Fruit fly (Drosophila melanogaster) whole organism, embryonic: ENCODE data around the gene CG15263.

Source experiments
- CG10209 ChIP-seq: fragments of 200-800 bp; sonication (Bioruptor generic); optimal IDR thresholded peaks from 3 replicates; lab custom pipeline; 2017; ENCODE audit warnings: missing biosample characterization, mild to moderate bottlenecking, missing genetic modification characterization, missing genetic modification reagents
- CG10959 ChIP-seq: fragments of 200-800 bp; sonication (Bioruptor generic); IDR thresholded peaks from 2 replicates; pipeline ENCODE4 v1.3.6; 2022; ENCODE audit warnings: missing biosample characterization, missing genetic modification characterization
- CG12236 ChIP-seq: fragments of 200-800 bp; sonication (Bioruptor generic); optimal IDR thresholded peaks from 2 replicates; lab custom pipeline; 2016; ENCODE audit warnings: missing biosample characterization, missing genetic modification characterization
- CG12769 ChIP-seq: fragments of 200-800 bp; sonication (Bioruptor generic); optimal IDR thresholded peaks from 2 replicates; lab custom pipeline; 2019; ENCODE audit warnings: missing biosample characterization, mild to moderate bottlenecking, missing genetic modification characterization, moderate library complexity
- CG15696 ChIP-seq: fragments of 200-800 bp; sonication (Bioruptor generic); optimal IDR thresholded peaks from 2 replicates; lab custom pipeline; 2019; ENCODE audit warnings: missing biosample characterization, mild to moderate bottlenecking, missing genetic modification characterization, moderate library complexity
- CG1647 ChIP-seq: fragments of 200-800 bp; sonication (Bioruptor generic); optimal IDR thresholded peaks from 3 replicates; lab custom pipeline; 2016; ENCODE audit warnings: missing biosample characterization, missing genetic modification characterization
- CG16813 ChIP-seq: fragments of 200-800 bp; sonication (Bioruptor generic); IDR thresholded peaks from 3 replicates; pipeline ENCODE4 v1.3.6; 2022; ENCODE audit warnings: missing biosample characterization, missing genetic modification characterization; ENCODE audit not compliant: partially characterized antibody
- CG17186 ChIP-seq: fragments of 200-800 bp; sonication (Bioruptor generic); optimal IDR thresholded peaks from 3 replicates; lab custom pipeline; 2017; ENCODE audit warnings: missing biosample characterization, missing genetic modification reagents, missing genetic modification characterization
- CG17361 ChIP-seq: fragments of 200-800 bp; sonication (Bioruptor generic); IDR thresholded peaks from 3 replicates; pipeline ENCODE4 v1.3.6; 2022; ENCODE audit warnings: missing biosample characterization, missing genetic modification characterization
- CG17829 ChIP-seq: fragments of 200-800 bp; optimal IDR thresholded peaks from 2 replicates; lab custom pipeline; 2019; ENCODE audit warnings: missing biosample characterization, mild to moderate bottlenecking, missing genetic modification characterization, moderate library complexity
- CG2116 ChIP-seq: fragments of 200-800 bp; sonication (Bioruptor generic); optimal IDR thresholded peaks from 3 replicates; lab custom pipeline; 2018; ENCODE audit warnings: missing biosample characterization, mild to moderate bottlenecking, missing genetic modification characterization
- CG3281 ChIP-seq: fragments of 200-800 bp; sonication (Bioruptor generic); optimal IDR thresholded peaks from 3 replicates; lab custom pipeline; 2017; ENCODE audit warnings: missing biosample characterization, mild to moderate bottlenecking, missing genetic modification characterization
- CG3726 ChIP-seq: fragments of 200-800 bp; sonication (Bioruptor generic); IDR thresholded peaks from 3 replicates; pipeline ENCODE4, ENCODE4 v1.3.6; 2022; ENCODE audit warnings: missing biosample characterization, missing genetic modification characterization
- CG3847 ChIP-seq: fragments of 200-800 bp; sonication (Bioruptor generic); IDR thresholded peaks from 2 replicates; pipeline ENCODE4 v1.3.6; 2022; ENCODE audit warnings: missing biosample characterization, missing genetic modification characterization
- CG3995 ChIP-seq: fragments of 200-800 bp; sonication (Bioruptor generic); optimal IDR thresholded peaks from 3 replicates; lab custom pipeline; 2016; ENCODE audit warnings: missing biosample characterization, missing genetic modification characterization
- CG9797 ChIP-seq: fragments of 200-800 bp; sonication (Bioruptor generic); optimal IDR thresholded peaks from 3 replicates; lab custom pipeline; 2018; ENCODE audit warnings: missing biosample characterization, mild to moderate bottlenecking, missing genetic modification characterization
- D ChIP-seq, 2 experiments: fragments of 200-800 bp in 1 of 2; fragments of >200 bp in 1 of 2; sonication (Bioruptor generic) in 1 of 2; optimal IDR thresholded peaks; 2 replicates in 1 of 2; 3 replicates in 1 of 2; lab custom pipeline; 2017; ENCODE audit warnings: mild to moderate bottlenecking in 1 of 2, missing biosample characterization in 1 of 2, missing genetic modification characterization in 1 of 2, missing genetic modification reagents in 1 of 2
- Dip3 ChIP-seq: fragments of 200-800 bp; sonication (Bioruptor generic); optimal IDR thresholded peaks from 3 replicates; lab custom pipeline; 2016; ENCODE audit warnings: missing biosample characterization, missing genetic modification characterization
- Doc3 ChIP-seq: fragments of 200-800 bp; sonication (Bioruptor generic); IDR thresholded peaks from 3 replicates; pipeline ENCODE4 v1.3.6; 2022; ENCODE audit warnings: missing biosample characterization, missing genetic modification characterization; ENCODE audit not compliant: partially characterized antibody
- H2.0 ChIP-seq: fragments of 200-800 bp; sonication (Bioruptor generic); IDR thresholded peaks from 2 replicates; pipeline ENCODE4 v1.3.6; 2022; ENCODE audit warnings: missing biosample characterization, missing genetic modification characterization
- Hand ChIP-seq: fragments of 200-800 bp; sonication (Bioruptor generic); optimal IDR thresholded peaks from 2 replicates; lab custom pipeline; 2017; ENCODE audit warnings: mild to moderate bottlenecking, missing biosample characterization, missing genetic modification reagents, missing genetic modification characterization
- Hmx ChIP-seq: fragments of 200-800 bp; sonication (Bioruptor generic); optimal IDR thresholded peaks from 2 replicates; lab custom pipeline; 2016; ENCODE audit warnings: missing biosample characterization, missing genetic modification characterization
- Kr ChIP-seq: fragments of 200-800 bp; sonication (Bioruptor generic); optimal IDR thresholded peaks from 2 replicates; lab custom pipeline; 2017; ENCODE audit warnings: missing biosample characterization, mild to moderate bottlenecking, missing genetic modification characterization
- MBD-R2 ChIP-seq: fragments of 200-800 bp; sonication (Bioruptor generic); IDR thresholded peaks from 2 replicates; pipeline ENCODE4 v1.3.6; 2022; ENCODE audit warnings: missing biosample characterization, missing genetic modification characterization
- Scr ChIP-seq: fragments of 200-800 bp; sonication (Bioruptor generic); IDR thresholded peaks from 2 replicates; pipeline ENCODE4 v1.3.6; 2022; ENCODE audit warnings: missing biosample characterization, missing genetic modification characterization; ENCODE audit not compliant: partially characterized antibody
- Sry-β ChIP-seq: fragments of 200-800 bp; sonication (Bioruptor generic); optimal IDR thresholded peaks from 2 replicates; lab custom pipeline; 2018; ENCODE audit warnings: missing biosample characterization, mild to moderate bottlenecking, missing genetic modification characterization, moderate library complexity
- ab ChIP-seq: fragments of 200-800 bp; sonication (Bioruptor generic); optimal IDR thresholded peaks from 2 replicates; lab custom pipeline; 2016; ENCODE audit warnings: missing biosample characterization, missing genetic modification characterization
- ato ChIP-seq: fragments of 200-800 bp; sonication (Bioruptor generic); IDR thresholded peaks from 2 replicates; pipeline ENCODE4 v1.3.6; 2022; ENCODE audit warnings: missing biosample characterization, missing genetic modification characterization; ENCODE audit not compliant: partially characterized antibody
- cad ChIP-seq: fragments of >200 bp; optimal IDR thresholded peaks from 2 replicates; lab custom pipeline; 2017; ENCODE audit warnings: missing biosample characterization, missing genetic modification characterization
- caup ChIP-seq: fragments of 200-800 bp; sonication (Bioruptor generic); optimal IDR thresholded peaks from 3 replicates; lab custom pipeline; 2017; ENCODE audit warnings: missing biosample characterization, mild to moderate bottlenecking, missing genetic modification characterization, moderate library complexity; ENCODE audit not compliant: severe bottlenecking
- cg ChIP-seq: fragments of 200-800 bp; sonication (Bioruptor generic); optimal IDR thresholded peaks from 3 replicates; lab custom pipeline; 2019; ENCODE audit warnings: missing biosample characterization, mild to moderate bottlenecking, missing genetic modification characterization, moderate library complexity
- crc ChIP-seq: fragments of 200-800 bp; sonication (Bioruptor generic); optimal IDR thresholded peaks from 2 replicates; lab custom pipeline; 2016; ENCODE audit warnings: missing biosample characterization, missing genetic modification characterization
- dati ChIP-seq: fragments of 200-800 bp; sonication (Bioruptor generic); IDR thresholded peaks from 2 replicates; pipeline ENCODE4 v1.3.6; 2022; ENCODE audit warnings: missing biosample characterization, missing genetic modification characterization
- dimm ChIP-seq: fragments of 200-800 bp; sonication (Bioruptor generic); IDR thresholded peaks from 2 replicates; pipeline ENCODE4 v1.3.6; 2022; ENCODE audit warnings: missing biosample characterization, missing genetic modification characterization
- ems ChIP-seq: fragments of 200-800 bp; sonication (Bioruptor generic); optimal IDR thresholded peaks from 3 replicates; lab custom pipeline; 2016; ENCODE audit warnings: missing biosample characterization, missing genetic modification characterization
- fd102C ChIP-seq: fragments of 200-800 bp; sonication (Bioruptor generic); optimal IDR thresholded peaks from 2 replicates; lab custom pipeline; 2018; ENCODE audit warnings: missing biosample characterization, mild to moderate bottlenecking, missing genetic modification characterization, moderate library complexity
- gcm2 ChIP-seq: fragments of 200-800 bp; sonication (Bioruptor generic); optimal IDR thresholded peaks from 2 replicates; lab custom pipeline; 2016; ENCODE audit warnings: missing biosample characterization, missing genetic modification characterization
- her ChIP-seq: fragments of 200-800 bp; sonication (Bioruptor generic); optimal IDR thresholded peaks from 2 replicates; lab custom pipeline; 2016; ENCODE audit warnings: missing biosample characterization, missing genetic modification characterization
- kni ChIP-seq: fragments of 200-800 bp; sonication (Bioruptor generic); optimal IDR thresholded peaks from 3 replicates; lab custom pipeline; 2017; ENCODE audit warnings: mild to moderate bottlenecking, missing biosample characterization, missing genetic modification reagents, missing genetic modification characterization
- p53 ChIP-seq: fragments of 200-800 bp; sonication (Bioruptor generic); optimal IDR thresholded peaks from 2 replicates; lab custom pipeline; 2016; ENCODE audit warnings: missing biosample characterization, missing genetic modification characterization
- pzg ChIP-seq: fragments of 200-800 bp; sonication (Bioruptor generic); optimal IDR thresholded peaks from 3 replicates; lab custom pipeline; 2018; ENCODE audit warnings: missing biosample characterization, mild to moderate bottlenecking, missing genetic modification characterization, moderate library complexity
- rib ChIP-seq: fragments of 200-800 bp; sonication (Bioruptor generic); IDR thresholded peaks from 2 replicates; pipeline ENCODE4 v1.3.6; 2022; ENCODE audit warnings: missing biosample characterization, missing genetic modification characterization
- sens-2 ChIP-seq: fragments of 200-800 bp; sonication (Bioruptor generic); IDR thresholded peaks from 2 replicates; pipeline ENCODE4 v1.3.6; 2022; ENCODE audit warnings: missing biosample characterization, missing genetic modification characterization
- tio ChIP-seq: fragments of 200-800 bp; sonication (Bioruptor generic); optimal IDR thresholded peaks from 2 replicates; lab custom pipeline; 2017; ENCODE audit warnings: missing biosample characterization, missing genetic modification characterization, inconsistent platforms
- tll ChIP-seq, 2 experiments: fragments of 200-800 bp in 1 of 2; fragments of >200 bp in 1 of 2; sonication (Bioruptor generic) in 1 of 2; optimal IDR thresholded peaks; 2 replicates each; lab custom pipeline; 2017 to 2019; ENCODE audit warnings: missing biosample characterization in 2 of 2, missing genetic modification characterization in 2 of 2, mild to moderate bottlenecking in 1 of 2, moderate library complexity in 1 of 2
- twi ChIP-seq: fragments of 200-800 bp; optimal IDR thresholded peaks from 2 replicates; lab custom pipeline; 2019; ENCODE audit warnings: missing biosample characterization, mild to moderate bottlenecking, missing genetic modification characterization, moderate library complexity
- wdn ChIP-seq: fragments of 200-800 bp; sonication (Bioruptor generic); IDR thresholded peaks from 2 replicates; pipeline ENCODE4 v1.3.6; 2022; ENCODE audit warnings: missing biosample characterization, missing genetic modification characterization
- z ChIP-seq: fragments of 200-800 bp; sonication (Bioruptor generic); IDR thresholded peaks from 3 replicates; pipeline ENCODE4 v1.3.6; 2022; ENCODE audit warnings: missing biosample characterization, missing genetic modification characterization
- zen ChIP-seq: fragments of 200-800 bp; sonication (Bioruptor generic); optimal IDR thresholded peaks from 3 replicates; lab custom pipeline; 2018; ENCODE audit warnings: missing biosample characterization, mild to moderate bottlenecking, missing genetic modification characterization, moderate library complexity

Gene CG15263

DNA sequence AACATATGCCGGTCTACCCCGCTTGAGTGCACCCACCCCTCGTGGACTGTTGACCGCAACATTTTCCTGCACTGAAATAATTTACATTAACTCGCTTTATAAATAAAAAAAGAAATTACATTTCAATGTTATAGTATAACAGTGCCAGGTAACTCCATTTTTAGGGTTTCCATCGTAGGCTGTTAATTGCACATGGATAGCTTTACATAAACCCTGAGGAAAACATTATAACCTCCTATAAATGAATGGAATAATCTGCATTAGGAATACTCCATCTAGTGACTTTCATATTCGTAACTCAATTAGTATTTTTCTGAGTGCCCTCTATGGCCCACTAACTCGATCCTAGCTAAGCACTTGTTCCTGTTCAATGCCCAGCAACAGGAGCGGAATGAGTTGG lies 34.4 kb downstream of the CG15263 start (continued):
- TF ChIP-seq ab (GFP tag; lab: Kevin White, UChicago): no peak
- peak; percentile 21 for TF ChIP-seq CG15696 (tag; lab: Kevin White, UChicago)
- no peak for TF ChIP-seq CG3847 (GFP tag; lab: Robert Waterston, UW)
- TF ChIP-seq, all 482 proteins: peak for 11

- TF ChIP-seq CG10209 (GFP tag; lab: Kevin White, UChicago) (no peak), CG17361 (GFP tag; lab: Robert Waterston, UW) (no peak), Sry-β (GFP tag; lab: Kevin White, UChicago) (no peak), ems (GFP tag; lab: Kevin White, UChicago) (no peak), caup (no peak), kni (GFP tag; lab: Kevin White, UChicago) (peak; percentile 62), p53 (GFP tag; lab: Kevin White, UChicago) (no peak), CG1647 (GFP tag; lab: Kevin White, UChicago) (no peak), Hmx (GFP tag; lab: Kevin White, UChicago) (no peak), Kr (GFP tag; lab: Kevin White, UChicago) (no peak), sens-2 (no peak), CG2116 (GFP tag; lab: Kevin White, UChicago) (no peak), CG10959 (GFP tag; lab: Robert Waterston, UW) (no peak), Scr (GFP tag; lab: Robert Waterston, UW) (no peak), dimm (GFP tag; lab: Robert Waterston, UW) (no peak), Hand (GFP tag; lab: Kevin White, UChicago) (no peak), CG3995 (GFP tag; lab: Kevin White, UChicago) (no peak), CG9797 (GFP tag; lab: Kevin White, UChicago) (no peak), her (GFP tag; lab: Kevin White, UChicago) (no peak), tio (no peak), MBD-R2 (GFP tag; lab: Robert Waterston, UW) (no peak), Doc3 (GFP tag; lab: Robert Waterston, UW) (no peak), ato (GFP tag; lab: Robert Waterston, UW) (no peak), CG3726 (GFP tag; lab: Robert Waterston, UW) (no peak), CG12236 (GFP tag; lab: Kevin White, UChicago) (no peak), z (GFP tag; lab: Robert Waterston, UW) (no peak), Dip3 (GFP tag; lab: Kevin White, UChicago) (no peak), wdn (GFP tag; lab: Robert Waterston, UW) (no peak), cad (peak; percentile 7), CG16813 (GFP tag; lab: Robert Waterston, UW) (no peak), tll (GFP tag; optimal IDR thresholded peaks at IDR 0.05; lab: Kevin White, UChicago) (peak in 1 of 2 experiments; percentile 97), H2.0 (GFP tag; lab: Robert Waterston, UW) (no peak), dati (no peak), CG17829 (no peak), zen (tag; lab: Kevin White, UChicago) (peak; percentile 94), fd102C (no peak), crc (GFP tag; lab: Kevin White, UChicago) (no peak), D (optimal IDR thresholded peaks at IDR 0.05; lab: Kevin White, UChicago) (peak; percentile 7), D (GFP tag; optimal IDR thresholded peaks at IDR 0.05; lab: Kevin White, UChicago) (no peak), CG12769 (tag; lab: Kevin White, UChicago) (no peak), CG3281 (GFP tag; lab: Kevin White, UChicago) (no peak), gcm2 (GFP tag; lab: Kevin White, UChicago) (no peak), pzg (GFP tag; lab: Kevin White, UChicago) (no peak), twi (tag; lab: Kevin White, UChicago) (no peak), rib (GFP tag; lab: Robert Waterston, UW) (no peak), CG17186 (no peak), cg (GFP tag; lab: Kevin White, UChicago) (peak; percentile 9)
Observed at dm6 chr2L:15319874-15320273, 35.1 kb downstream of the CG15263 start.
